Worm (Caenorhabditis elegans): ENCODE data around the gene F22F7.12.

Gene F22F7.12

ce11 chrV:2099040-2099439, 45.3 kb downstream of the F22F7.12 start, which contains the start of gene F36F12.7:
TSS of gene F36F12.7 (plus strand) at chrV:2099340.
- TF ChIP-seq unc-42 (tag; optimal IDR thresholded peaks at IDR 0.05) (no peak), odd-2 (tag; optimal IDR thresholded peaks at IDR 0.05) (no peak), ref-2 (tag; optimal IDR thresholded peaks at IDR 0.05) (no peak), hlh-13 (GFP tag; optimal IDR thresholded peaks at IDR 0.05) (no peak), dve-1 (tag; optimal IDR thresholded peaks at IDR 0.05) (no peak)

ce11 chrV:2097653-2098052, 46.7 kb downstream of the F22F7.12 start, which contains the start of gene clec-208:
TSS of gene clec-208 (plus strand) at chrV:2097953.
- no peak for TF ChIP-seq K09A11.1 (tag; optimal IDR thresholded peaks at IDR 0.05; ENCODE audit: insufficient read depth)
- no peak for TF ChIP-seq hlh-6 (tag; optimal IDR thresholded peaks at IDR 0.05)

DNA sequence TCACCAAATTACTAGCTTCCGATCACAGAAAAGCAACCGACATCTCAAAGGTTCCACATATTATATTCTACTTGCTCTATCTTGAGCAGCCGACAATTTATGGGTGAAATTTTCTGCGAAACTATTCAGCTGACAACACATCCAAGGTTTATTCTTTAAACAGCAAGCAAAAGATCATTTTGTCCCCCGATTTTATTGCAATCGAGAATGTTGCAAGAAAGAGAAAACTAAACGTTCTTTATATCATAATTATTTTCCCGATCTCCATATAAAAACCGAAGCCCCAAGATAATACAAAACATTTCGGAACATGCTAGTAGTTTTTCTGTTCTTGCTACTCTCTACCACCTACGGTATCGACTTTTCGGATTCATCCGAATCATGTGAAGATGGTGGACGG, 48.5 kb downstream of the F22F7.12 start, which contains the start of gene clec-207:
Gene clec-207, plus strand, starts transcription at position 301 of the 400 bp plus-strand sequence.
- TF ChIP-seq ceh-19 (GFP tag; optimal IDR thresholded peaks at IDR 0.05): no peak
- no peak for TF ChIP-seq hlh-13 (GFP tag; optimal IDR thresholded peaks at IDR 0.05)
- no peak for TF ChIP-seq fkh-10 (GFP tag; optimal IDR thresholded peaks at IDR 0.05)
- no peak for TF ChIP-seq che-1 (tag; optimal IDR thresholded peaks at IDR 0.05)
- no peak for TF ChIP-seq fkh-6 (tag; optimal IDR thresholded peaks at IDR 0.05)
- no peak for TF ChIP-seq ceh-31 (tag; optimal IDR thresholded peaks at IDR 0.05)
- no peak for TF ChIP-seq dve-1 (tag; optimal IDR thresholded peaks at IDR 0.05)
- TF ChIP-seq hlh-30 (tag; optimal IDR thresholded peaks at IDR 0.05; ENCODE audit: insufficient read depth): no peak
- TF ChIP-seq syd-9 (tag; optimal IDR thresholded peaks at IDR 0.05): no peak
- no peak for TF ChIP-seq npax-4 (tag; optimal IDR thresholded peaks at IDR 0.05)
- TF ChIP-seq elt-4 (tag; optimal IDR thresholded peaks at IDR 0.05): no peak
- TF ChIP-seq K02D7.2 (tag; optimal IDR thresholded peaks at IDR 0.05): no peak
- TF ChIP-seq madf-2 (tag; optimal IDR thresholded peaks at IDR 0.05): no peak
- TF ChIP-seq unc-86 (tag; optimal IDR thresholded peaks at IDR 0.05): no peak
- no peak for TF ChIP-seq gmeb-2 (tag; optimal IDR thresholded peaks at IDR 0.05)
- TF ChIP-seq ahr-1 (tag; optimal IDR thresholded peaks at IDR 0.05): no peak
- TF ChIP-seq hlh-8 (tag; optimal IDR thresholded peaks at IDR 0.05): no peak

DNA sequence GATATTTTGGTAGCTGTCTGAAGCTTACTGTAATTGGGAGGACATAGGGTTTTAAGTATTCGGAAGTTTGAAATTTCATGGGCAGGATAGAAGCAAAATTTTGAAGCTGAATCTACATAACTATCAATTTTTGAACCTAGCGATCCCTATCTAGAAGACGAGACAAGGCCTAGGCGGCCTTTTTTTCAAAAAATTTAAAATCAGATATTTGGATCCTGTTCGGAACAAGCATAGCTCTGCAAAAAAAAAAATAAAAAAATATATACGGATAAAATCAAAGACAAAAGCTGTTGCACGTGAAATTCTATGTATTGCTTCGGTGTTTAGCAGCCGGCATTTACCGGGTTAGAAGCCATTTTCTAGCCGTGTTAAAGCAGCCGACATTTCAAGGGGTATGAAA, 49.1 kb downstream of the F22F7.12 start, which contains the start of gene F36F12.2:
Gene F36F12.2, minus strand, starts transcription at position 101 of the 400 bp plus-strand sequence.
- TF ChIP-seq pax-1 (tag; optimal IDR thresholded peaks at IDR 0.05) (no peak), hlh-13 (GFP tag; optimal IDR thresholded peaks at IDR 0.05) (no peak), npax-4 (tag; optimal IDR thresholded peaks at IDR 0.05) (no peak), ttx-3 (tag; optimal IDR thresholded peaks at IDR 0.05) (no peak)
